Worm (Caenorhabditis elegans): Measurements from ENCODE around the gene F25G6.9.
A peak's percentile ranks its signal among the peaks of the same experiment; 100 is the strongest.

F25G6.9 gene

DNA sequence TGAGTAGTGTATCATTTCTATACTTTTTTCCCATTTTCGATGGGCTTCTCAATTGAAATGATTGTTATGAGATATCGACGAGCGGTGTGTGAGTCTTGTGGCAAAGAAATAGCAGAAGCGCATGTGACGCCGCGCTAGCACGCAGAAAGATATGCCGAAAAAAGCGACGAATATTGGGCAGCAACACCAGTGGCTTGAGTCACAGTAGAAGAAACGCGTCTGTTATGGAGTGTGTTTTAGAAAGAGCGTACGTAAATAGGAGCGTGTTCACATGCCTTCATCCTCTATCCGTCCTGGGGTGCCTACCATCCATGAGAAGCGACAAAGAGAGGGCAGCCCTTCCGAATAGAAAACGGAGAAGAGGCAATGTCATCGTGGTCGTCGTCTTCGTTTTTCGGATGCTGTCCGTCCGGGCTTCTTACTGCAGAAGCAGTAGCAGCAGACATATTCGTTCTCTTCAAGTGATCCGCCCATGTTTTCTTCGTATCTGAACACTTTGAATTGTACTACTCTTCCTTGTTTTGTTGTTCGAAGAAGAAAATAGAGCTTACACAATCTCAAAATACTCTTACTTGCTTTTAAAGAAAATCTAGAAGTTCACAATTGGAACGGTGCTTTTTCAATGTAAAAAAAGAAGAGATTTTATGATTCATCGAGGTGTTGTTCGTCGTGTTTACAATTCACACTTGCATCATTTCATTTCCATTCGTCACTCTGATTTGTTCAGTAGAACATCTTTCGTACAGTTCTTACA lies 40.2 kb upstream of the F25G6.9 start:
- TF ChIP-seq hlh-15 (tag; optimal IDR thresholded peaks at IDR 0.05) (no peak), K09A11.1 (tag; optimal IDR thresholded peaks at IDR 0.05; ENCODE audit: insufficient read depth) (no peak), C38D4.7 (GFP tag; optimal IDR thresholded peaks at IDR 0.05) (no peak), ref-2 (tag; optimal IDR thresholded peaks at IDR 0.05) (peak; percentile 4), nhr-11 (tag; optimal IDR thresholded peaks at IDR 0.05) (no peak)

ce11 chrV:8608483-8608882 lies 38.7 kb upstream of the F25G6.9 start:
- TF ChIP-seq F13H6.1 (tag; optimal IDR thresholded peaks at IDR 0.05), result no peak
- TF ChIP-seq ets-4 (tag; optimal IDR thresholded peaks at IDR 0.05), result no peak
- no peak for TF ChIP-seq pag-3 (tag; optimal IDR thresholded peaks at IDR 0.05; ENCODE audit: borderline replicate concordance)
- no peak for TF ChIP-seq fkh-10 (GFP tag; optimal IDR thresholded peaks at IDR 0.05)
- no peak for TF ChIP-seq nhr-11 (tag; optimal IDR thresholded peaks at IDR 0.05)
- TF ChIP-seq zip-5 (tag; optimal IDR thresholded peaks at IDR 0.05), result no peak
- TF ChIP-seq C38D4.7 (GFP tag; optimal IDR thresholded peaks at IDR 0.05), result no peak

DNA sequence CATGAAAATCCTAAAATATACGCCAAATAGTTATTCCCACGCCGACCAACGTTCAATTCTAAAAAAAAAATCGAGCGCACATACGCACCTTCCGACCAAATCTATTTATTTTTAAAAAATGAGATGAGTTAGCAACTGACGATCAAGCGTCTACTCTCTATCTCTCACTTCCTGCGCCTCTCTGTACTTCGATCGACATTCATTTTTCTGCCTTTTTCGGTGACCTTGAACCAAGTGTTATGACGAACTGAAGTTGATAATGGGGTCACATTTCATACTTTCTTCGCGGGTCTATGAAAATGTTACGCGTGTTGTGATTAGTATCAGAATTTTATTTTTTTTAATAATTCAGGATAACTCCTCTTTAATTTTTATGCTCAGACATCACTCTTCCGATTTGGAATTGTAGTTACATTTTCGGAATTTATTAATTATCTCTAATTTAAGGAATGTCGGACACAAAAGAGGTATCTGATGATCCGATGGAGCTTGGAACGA lies 37.6 kb upstream of the F25G6.9 start, which contains the start of gene smk-1:
Gene smk-1, plus strand, starts transcription at position 448 of the 498 bp plus-strand sequence.
- TF ChIP-seq C38D4.7 (GFP tag; optimal IDR thresholded peaks at IDR 0.05), result no peak
- TF ChIP-seq nhr-11 (tag; optimal IDR thresholded peaks at IDR 0.05), result no peak
- no peak for TF ChIP-seq ceh-9 (tag; optimal IDR thresholded peaks at IDR 0.05)

ce11 chrV:8606099-8606696 lies 36.4 kb upstream of the F25G6.9 start, which contains the start of gene vps-60:
vps-60 (minus strand) TSS chrV:8606128.
- TF ChIP-seq elt-2 (tag; optimal IDR thresholded peaks at IDR 0.05) (peak; percentile 80), F13H6.1 (tag; optimal IDR thresholded peaks at IDR 0.05) (no peak), che-1 (tag; optimal IDR thresholded peaks at IDR 0.05) (peak; percentile 3), rnt-1 (tag; optimal IDR thresholded peaks at IDR 0.05) (peak; percentile 58), ztf-16 (tag; optimal IDR thresholded peaks at IDR 0.05) (peak; percentile 7), unc-55 (GFP tag; optimal IDR thresholded peaks at IDR 0.05) (peak; percentile 61), hlh-13 (GFP tag; optimal IDR thresholded peaks at IDR 0.05) (no peak), ceh-34 (tag; optimal IDR thresholded peaks at IDR 0.05) (peak; percentile 69), ref-2 (tag; optimal IDR thresholded peaks at IDR 0.05) (peak; percentile 72), syd-9 (tag; optimal IDR thresholded peaks at IDR 0.05) (no peak), ceh-2 (tag; optimal IDR thresholded peaks at IDR 0.05) (peak; percentile 13), hlh-30 (tag; optimal IDR thresholded peaks at IDR 0.05; ENCODE audit: insufficient read depth) (peak; percentile 59), fax-1 (tag; optimal IDR thresholded peaks at IDR 0.05) (no peak), ceh-30 (tag; optimal IDR thresholded peaks at IDR 0.05) (no peak), ttx-3 (tag; optimal IDR thresholded peaks at IDR 0.05) (no peak), pqm-1 (tag; optimal IDR thresholded peaks at IDR 0.05) (peak; percentile 51), C08G9.2 (tag; optimal IDR thresholded peaks at IDR 0.05) (no peak), ceh-14 (tag; optimal IDR thresholded peaks at IDR 0.05) (peak; percentile 82), odd-2 (tag; optimal IDR thresholded peaks at IDR 0.05) (no peak), gmeb-2 (tag; optimal IDR thresholded peaks at IDR 0.05) (no peak), ama-1 (optimal IDR thresholded peaks at IDR 0.05) (no peak), pax-1 (tag; optimal IDR thresholded peaks at IDR 0.05) (peak; percentile 9), nhr-11 (tag; optimal IDR thresholded peaks at IDR 0.05) (no peak), sdc-2 (tag; optimal IDR thresholded peaks at IDR 0.05) (peak; percentile 32), pha-4 (tag; optimal IDR thresholded peaks at IDR 0.05) (no peak), mec-3 (tag; optimal IDR thresholded peaks at IDR 0.05; ENCODE audit: borderline replicate concordance) (no peak), unc-86 (tag; optimal IDR thresholded peaks at IDR 0.05) (peak; percentile 9), ceh-18 (tag; optimal IDR thresholded peaks at IDR 0.05) (peak; percentile 89), fkh-10 (GFP tag; optimal IDR thresholded peaks at IDR 0.05) (no peak), ets-4 (tag; optimal IDR thresholded peaks at IDR 0.05) (peak; percentile 34), ceh-9 (tag; optimal IDR thresholded peaks at IDR 0.05) (no peak), unc-42 (tag; optimal IDR thresholded peaks at IDR 0.05) (peak; percentile 88), tbx-2 (tag; optimal IDR thresholded peaks at IDR 0.05) (peak; percentile 76), pag-3 (tag; optimal IDR thresholded peaks at IDR 0.05; ENCODE audit: borderline replicate concordance) (no peak), eyg-1 (tag; optimal IDR thresholded peaks at IDR 0.05) (no peak), sox-4 (tag; optimal IDR thresholded peaks at IDR 0.05) (no peak), unc-3 (GFP tag; conservative IDR thresholded peaks at IDR 0.05) (no peak), unc-3 (tag; optimal IDR thresholded peaks at IDR 0.05) (peak; percentile 4), nfya-1 (tag; optimal IDR thresholded peaks at IDR 0.05) (peak; percentile 90)
